Worm (Caenorhabditis elegans): ENCODE measurements around the gene C01G5.9.

C01G5.9 gene

ce11 chrIV:6548609-6549008, 28.9 kb downstream of the C01G5.9 start, which contains the start of gene fan-1 (continued):
- TF ChIP-seq crh-2 (tag; optimal IDR thresholded peaks at IDR 0.05) (peak; percentile 30), snpc-4 (tag; optimal IDR thresholded peaks at IDR 0.05) (peak; percentile 5), ama-1 (optimal IDR thresholded peaks at IDR 0.05) (no peak), Y55F3AM.14 (GFP tag; optimal IDR thresholded peaks at IDR 0.05) (no peak), lin-11 (tag; optimal IDR thresholded peaks at IDR 0.05) (no peak), ZK546.5 (tag; optimal IDR thresholded peaks at IDR 0.05) (no peak), nhr-11 (tag; optimal IDR thresholded peaks at IDR 0.05) (no peak), C34F6.9 (tag; optimal IDR thresholded peaks at IDR 0.05) (peak; percentile 70), mdl-1 (tag; optimal IDR thresholded peaks at IDR 0.05) (no peak), lin-13 (GFP tag; optimal IDR thresholded peaks at IDR 0.05) (peak; percentile 69), unc-39 (tag; optimal IDR thresholded peaks at IDR 0.05) (no peak), peb-1 (tag; optimal IDR thresholded peaks at IDR 0.05) (no peak), ztf-4 (tag; optimal IDR thresholded peaks at IDR 0.05) (no peak), nhr-129 (tag; optimal IDR thresholded peaks at IDR 0.05) (peak; percentile 56), alr-1 (tag; optimal IDR thresholded peaks at IDR 0.05) (no peak), ceh-82 (tag; optimal IDR thresholded peaks at IDR 0.05) (no peak)

- TF ChIP-seq lin-11 (tag; optimal IDR thresholded peaks at IDR 0.05), result no peak
- TF ChIP-seq fos-1 (tag; optimal IDR thresholded peaks at IDR 0.05), result no peak
- no peak for TF ChIP-seq unc-55 (GFP tag; optimal IDR thresholded peaks at IDR 0.05)
- TF ChIP-seq zag-1 (tag; optimal IDR thresholded peaks at IDR 0.05), result no peak
- TF ChIP-seq ceh-82 (tag; optimal IDR thresholded peaks at IDR 0.05), result no peak
- no peak for TF ChIP-seq nhr-23 (tag; optimal IDR thresholded peaks at IDR 0.05)
- no peak for TF ChIP-seq elt-3 (tag; optimal IDR thresholded peaks at IDR 0.05)
- no peak for TF ChIP-seq peb-1 (tag; optimal IDR thresholded peaks at IDR 0.05)
- no peak for TF ChIP-seq R02D3.7 (tag; optimal IDR thresholded peaks at IDR 0.05)
- TF ChIP-seq elt-1 (tag; optimal IDR thresholded peaks at IDR 0.05), result no peak
- no peak for TF ChIP-seq Y55F3AM.14 (GFP tag; optimal IDR thresholded peaks at IDR 0.05)
- no peak for TF ChIP-seq nhr-10 (tag; optimal IDR thresholded peaks at IDR 0.05)
- no peak for TF ChIP-seq sma-9 (GFP tag; optimal IDR thresholded peaks at IDR 0.05)
- TF ChIP-seq sma-9 (tag; optimal IDR thresholded peaks at IDR 0.05), result no peak
- no peak for TF ChIP-seq nhr-21 (tag; optimal IDR thresholded peaks at IDR 0.05)
- no peak for TF ChIP-seq skn-1 (tag; optimal IDR thresholded peaks at IDR 0.05)
- TF ChIP-seq mbf-1 (tag; optimal IDR thresholded peaks at IDR 0.05), result no peak
Observed at ce11 chrIV:6552036-6552435, 32.3 kb downstream of the C01G5.9 start.

ce11 chrIV:6554865-6555264, 35.2 kb downstream of the C01G5.9 start:
- TF ChIP-seq R02D3.7 (tag; optimal IDR thresholded peaks at IDR 0.05) (no peak), elt-1 (tag; optimal IDR thresholded peaks at IDR 0.05) (no peak), blmp-1 (tag; optimal IDR thresholded peaks at IDR 0.05; ENCODE audit: insufficient read depth) (no peak), unc-55 (GFP tag; optimal IDR thresholded peaks at IDR 0.05) (no peak), sma-9 (GFP tag; optimal IDR thresholded peaks at IDR 0.05) (peak; percentile 83), sma-9 (tag; optimal IDR thresholded peaks at IDR 0.05) (no peak), crh-2 (tag; optimal IDR thresholded peaks at IDR 0.05) (peak; percentile 47), ztf-11 (tag; optimal IDR thresholded peaks at IDR 0.05) (no peak), elt-3 (tag; optimal IDR thresholded peaks at IDR 0.05) (no peak), nhr-11 (tag; optimal IDR thresholded peaks at IDR 0.05) (no peak), nhr-129 (tag; optimal IDR thresholded peaks at IDR 0.05) (peak; percentile 7), lsy-2 (tag; optimal IDR thresholded peaks at IDR 0.05) (peak in 1 of 2 experiments; percentile 17), zag-1 (tag; optimal IDR thresholded peaks at IDR 0.05) (no peak), nhr-12 (tag; optimal IDR thresholded peaks at IDR 0.05) (no peak), nhr-77 (tag; optimal IDR thresholded peaks at IDR 0.05) (no peak), skn-1 (tag; optimal IDR thresholded peaks at IDR 0.05) (no peak), gmeb-1 (tag; optimal IDR thresholded peaks at IDR 0.05) (peak; percentile 23), sma-3 (GFP tag; optimal IDR thresholded peaks at IDR 0.05) (peak; percentile 26), nhr-21 (tag; optimal IDR thresholded peaks at IDR 0.05) (peak; percentile 15), snpc-4 (tag; optimal IDR thresholded peaks at IDR 0.05) (no peak), dmd-4 (tag; optimal IDR thresholded peaks at IDR 0.05) (no peak), lin-13 (GFP tag; optimal IDR thresholded peaks at IDR 0.05) (no peak), mab-5 (tag; optimal IDR thresholded peaks at IDR 0.05) (no peak), aly-2 (tag; optimal IDR thresholded peaks at IDR 0.05) (no peak), fos-1 (tag; optimal IDR thresholded peaks at IDR 0.05) (peak; percentile 97), Y55F3AM.14 (GFP tag; optimal IDR thresholded peaks at IDR 0.05) (no peak)
